Fruit fly (Drosophila melanogaster): Measurements from ENCODE around the gene Ugt302E1.

Ugt302E1 gene

dm6 chr3R:11198062-11198472 is 43.6 kb downstream of the Ugt302E1 start (continued):
- TF ChIP-seq BEAF-32 (GFP tag; optimal IDR thresholded peaks at IDR 0.05) (no peak), CG13287 (GFP tag; IDR thresholded peaks at IDR 0.05; ENCODE audit: partially characterized antibody) (0 out of 2 replicates have a peak, but pooled peaks have one; percentile 11), ham (GFP tag; IDR thresholded peaks at IDR 0.05) (no peak), Jarid2 (GFP tag; optimal IDR thresholded peaks at IDR 0.05) (no peak), GATAe (GFP tag; conservative IDR thresholded peaks at IDR 0.05) (no peak), Ets97D (GFP tag; optimal IDR thresholded peaks at IDR 0.05) (no peak), bowl (GFP tag; IDR thresholded peaks at IDR 0.05) (no peak), gem (tag; optimal IDR thresholded peaks at IDR 0.05) (no peak), pfk (GFP tag; optimal IDR thresholded peaks at IDR 0.05) (no peak), Mrtf (GFP tag; IDR thresholded peaks at IDR 0.05) (no peak), CG3281 (GFP tag; optimal IDR thresholded peaks at IDR 0.05) (no peak), CG14965 (GFP tag; optimal IDR thresholded peaks at IDR 0.05; ENCODE audit: borderline replicate concordance) (no peak), otp (GFP tag; IDR thresholded peaks at IDR 0.05) (0 out of 3 replicates have a peak, but pooled peaks have one; percentile 8), CG1832 (GFP tag; optimal IDR thresholded peaks at IDR 0.05) (peak; percentile 76), Eip74EF (GFP tag; optimal IDR thresholded peaks at IDR 0.05) (peak in 1 of 2 experiments; percentile 3), H15 (GFP tag; IDR thresholded peaks at IDR 0.05) (no peak), slou (GFP tag; optimal IDR thresholded peaks at IDR 0.05) (no peak), Hr78 (GFP tag; optimal IDR thresholded peaks at IDR 0.05) (no peak), CG8359 (GFP tag; optimal IDR thresholded peaks at IDR 0.05; ENCODE audit: borderline replicate concordance) (no peak), Bgb (GFP tag; IDR thresholded peaks at IDR 0.05; ENCODE audit: partially characterized antibody) (peak; percentile 49), CG12155 (GFP tag; optimal IDR thresholded peaks at IDR 0.05) (no peak), stc (GFP tag; IDR thresholded peaks at IDR 0.05) (no peak), chinmo (GFP tag; IDR thresholded peaks at IDR 0.05; ENCODE audit: partially characterized antibody) (peak; percentile 87; the same call in 1 of the 4 replicates), Atf6 (GFP tag; IDR thresholded peaks at IDR 0.05) (no peak), btn (GFP tag; optimal IDR thresholded peaks at IDR 0.05) (no peak), nom (GFP tag; optimal IDR thresholded peaks at IDR 0.05) (no peak), B-H1 (GFP tag; IDR thresholded peaks at IDR 0.05) (no peak), CG6689 (GFP tag; IDR thresholded peaks at IDR 0.05) (no peak), CoRest (tag; optimal IDR thresholded peaks at IDR 0.05) (no peak), gcm (GFP tag; optimal IDR thresholded peaks at IDR 0.05) (no peak), trh (GFP tag; optimal IDR thresholded peaks at IDR 0.05) (no peak), luna (GFP tag; optimal IDR thresholded peaks at IDR 0.05) (no peak), NK7.1 (GFP tag; optimal IDR thresholded peaks at IDR 0.05) (no peak), CG4424 (GFP tag; optimal IDR thresholded peaks at IDR 0.05) (no peak), NC2α (GFP tag; optimal IDR thresholded peaks at IDR 0.05) (no peak), bbx (GFP tag; IDR thresholded peaks at IDR 0.05; ENCODE audit: partially characterized antibody) (peak; percentile 41; the same call in 1 of the 2 replicates), org-1 (GFP tag; optimal IDR thresholded peaks at IDR 0.05) (no peak), zen2 (GFP tag; IDR thresholded peaks at IDR 0.05; ENCODE audit: partially characterized antibody) (no peak), CG16863 (GFP tag; optimal IDR thresholded peaks at IDR 0.05) (no peak), BtbVII (GFP tag; optimal IDR thresholded peaks at IDR 0.05) (peak; percentile 19), CG18619 (GFP tag; optimal IDR thresholded peaks at IDR 0.05) (no peak), tin (GFP tag; optimal IDR thresholded peaks at IDR 0.05) (no peak), CG15479 (GFP tag; optimal IDR thresholded peaks at IDR 0.05) (no peak), CG1602 (GFP tag; optimal IDR thresholded peaks at IDR 0.05) (no peak), chn (GFP tag; optimal IDR thresholded peaks at IDR 0.05) (no peak), Elba2 (GFP tag; optimal IDR thresholded peaks at IDR 0.05) (no peak), nau (GFP tag; optimal IDR thresholded peaks at IDR 0.05) (no peak), ssp (GFP tag; IDR thresholded peaks at IDR 0.05) (no peak), CG2875 (GFP tag; optimal IDR thresholded peaks at IDR 0.05) (no peak), disco-r (GFP tag; optimal IDR thresholded peaks at IDR 0.05) (no peak)
